Worm (Caenorhabditis elegans) whole organism, L3 larva: Measurements from ENCODE around the gene W08E12.9.

ENCODE experiments used
- R02D3.7 ChIP-seq: fragments of 150-350 bp; optimal IDR thresholded peaks from 2 replicates; lab custom pipeline; 2014; ENCODE audit warnings: missing biosample characterization, missing genetic modification characterization
- ZK546.5 ChIP-seq: sonication (generic microtip); optimal IDR thresholded peaks from 2 replicates; lab custom pipeline; 2017; ENCODE audit warnings: missing biosample characterization, missing genetic modification characterization
- aly-2 ChIP-seq: fragments of 150-350 bp; optimal IDR thresholded peaks from 2 replicates; lab custom pipeline; 2014; ENCODE audit warnings: missing biosample characterization, missing genetic modification characterization
- ama-1 ChIP-seq: fragments of 150-350 bp; optimal IDR thresholded peaks from 2 replicates; lab custom pipeline; 2018
- ceh-28 ChIP-seq: fragments of 150-350 bp; optimal IDR thresholded peaks from 2 replicates; lab custom pipeline; 2014; ENCODE audit warnings: missing biosample characterization, missing genetic modification reagents, missing genetic modification characterization
- ceh-82 ChIP-seq: fragments of 150-350 bp; optimal IDR thresholded peaks from 2 replicates; lab custom pipeline; 2014; ENCODE audit warnings: missing biosample characterization, missing genetic modification characterization
- ceh-9 ChIP-seq: sonication (generic microtip); optimal IDR thresholded peaks from 2 replicates; lab custom pipeline; 2018; ENCODE audit warnings: missing biosample characterization, missing genetic modification characterization
- egl-27 ChIP-seq: sonication (generic microtip); optimal IDR thresholded peaks from 4 replicates; lab custom pipeline; 2017; ENCODE audit warnings: missing biosample characterization, missing genetic modification reagents, missing genetic modification characterization
- egl-5 ChIP-seq: fragments of 150-350 bp; optimal IDR thresholded peaks from 2 replicates; lab custom pipeline; 2017; ENCODE audit warnings: missing biosample characterization, missing genetic modification reagents, missing genetic modification characterization, inconsistent platforms
- elt-1 ChIP-seq: fragments of 150-350 bp; optimal IDR thresholded peaks from 2 replicates; lab custom pipeline; 2014; ENCODE audit warnings: missing biosample characterization, missing genetic modification characterization
- elt-2 ChIP-seq: sonication (generic microtip); optimal IDR thresholded peaks from 2 replicates; lab custom pipeline; 2016; ENCODE audit warnings: missing genetic modification reagents, mild to moderate bottlenecking, missing genetic modification characterization, missing compliant biosample characterization
- elt-3 ChIP-seq, 3 experiments: fragments of 150-350 bp in 1 of 3; sonication (generic microtip) in 2 of 3; optimal IDR thresholded peaks; 2 replicates in 2 of 3; 4 replicates in 1 of 3; lab custom pipeline; 2014 to 2017; ENCODE audit warnings: missing biosample characterization in 3 of 3, missing genetic modification characterization in 3 of 3
- fkh-10 ChIP-seq: sonication (generic microtip); optimal IDR thresholded peaks from 2 replicates; lab custom pipeline; 2017; ENCODE audit warnings: missing biosample characterization, missing genetic modification reagents, missing genetic modification characterization
- fkh-2 ChIP-seq: fragments of 150-350 bp; optimal IDR thresholded peaks from 2 replicates; lab custom pipeline; 2014; ENCODE audit warnings: missing biosample characterization, missing genetic modification reagents, missing genetic modification characterization
- fos-1 ChIP-seq: fragments of 150-350 bp; optimal IDR thresholded peaks from 2 replicates; lab custom pipeline; 2014; ENCODE audit warnings: missing biosample characterization, missing genetic modification characterization
- hmg-11 ChIP-seq: sonication (generic microtip); optimal IDR thresholded peaks from 2 replicates; lab custom pipeline; 2016; ENCODE audit warnings: missing genetic modification characterization, missing compliant biosample characterization
- jun-1 ChIP-seq: fragments of 150-350 bp; optimal IDR thresholded peaks from 2 replicates; lab custom pipeline; 2014; ENCODE audit warnings: missing biosample characterization, missing genetic modification reagents, missing genetic modification characterization
- lin-15B ChIP-seq: fragments of 150-350 bp; optimal IDR thresholded peaks from 2 replicates; lab custom pipeline; 2014; ENCODE audit warnings: missing biosample characterization, missing genetic modification characterization
- lin-39 ChIP-seq: fragments of 150-350 bp; optimal IDR thresholded peaks from 2 replicates; lab custom pipeline; 2018; ENCODE audit warnings: missing biosample characterization, missing genetic modification reagents, missing genetic modification characterization
- mdl-1 ChIP-seq: fragments of 150-350 bp; optimal IDR thresholded peaks from 2 replicates; lab custom pipeline; 2014; ENCODE audit warnings: missing biosample characterization, missing genetic modification characterization
- nfya-1 ChIP-seq: sonication (generic microtip); optimal IDR thresholded peaks from 2 replicates; lab custom pipeline; 2017; ENCODE audit warnings: missing genetic modification characterization, mild to moderate bottlenecking, missing compliant biosample characterization, antibody characterized with exemption, moderate library complexity; ENCODE audit not compliant: insufficient read depth
- nhr-11 ChIP-seq: fragments of 150-350 bp; optimal IDR thresholded peaks from 2 replicates; lab custom pipeline; 2014; ENCODE audit warnings: missing biosample characterization, missing genetic modification characterization
- nhr-12 ChIP-seq: fragments of 150-350 bp; optimal IDR thresholded peaks from 2 replicates; lab custom pipeline; 2014; ENCODE audit warnings: missing biosample characterization, missing genetic modification characterization
- nhr-23 ChIP-seq: fragments of 150-350 bp; optimal IDR thresholded peaks from 2 replicates; lab custom pipeline; 2014; ENCODE audit warnings: missing biosample characterization, missing genetic modification reagents, missing genetic modification characterization
- nhr-237 ChIP-seq: fragments of 150-350 bp; optimal IDR thresholded peaks from 2 replicates; lab custom pipeline; 2014; ENCODE audit warnings: missing biosample characterization, missing genetic modification characterization
- nhr-25 ChIP-seq: sonication (generic microtip); optimal IDR thresholded peaks from 2 replicates; lab custom pipeline; 2017; ENCODE audit warnings: missing biosample characterization, missing genetic modification characterization
- nhr-28 ChIP-seq: fragments of 150-350 bp; optimal IDR thresholded peaks from 2 replicates; lab custom pipeline; 2014; ENCODE audit warnings: missing biosample characterization, missing genetic modification characterization
- nhr-43 ChIP-seq: sonication (generic microtip); optimal IDR thresholded peaks from 2 replicates; lab custom pipeline; 2016; ENCODE audit warnings: mild to moderate bottlenecking, missing genetic modification characterization, missing compliant biosample characterization; ENCODE audit not compliant: poor library complexity, severe bottlenecking
- nhr-67 ChIP-seq: fragments of 150-350 bp; optimal IDR thresholded peaks from 2 replicates; lab custom pipeline; 2014; ENCODE audit warnings: missing biosample characterization, missing genetic modification characterization
- nhr-76 ChIP-seq: fragments of 150-350 bp; sonication (generic microtip); optimal IDR thresholded peaks from 5 replicates; lab custom pipeline; 2014; ENCODE audit warnings: missing biosample characterization, missing genetic modification characterization
- nhr-77 ChIP-seq: fragments of 150-350 bp; optimal IDR thresholded peaks from 2 replicates; lab custom pipeline; 2014; ENCODE audit warnings: missing biosample characterization, missing genetic modification characterization
- pha-4 ChIP-seq: fragments of 150-350 bp; optimal IDR thresholded peaks from 2 replicates; lab custom pipeline; 2014; ENCODE audit warnings: missing biosample characterization, missing genetic modification reagents, missing genetic modification characterization
- pqm-1 ChIP-seq: fragments of 150-350 bp; optimal IDR thresholded peaks from 2 replicates; lab custom pipeline; 2017; ENCODE audit warnings: missing biosample characterization, missing genetic modification characterization, inconsistent platforms
- skn-1 ChIP-seq: fragments of 150-350 bp; optimal IDR thresholded peaks from 2 replicates; lab custom pipeline; 2014; ENCODE audit warnings: missing biosample characterization, missing genetic modification characterization
- unc-62 ChIP-seq: fragments of 150-350 bp; sonication (generic microtip); optimal IDR thresholded peaks from 4 replicates; lab custom pipeline; 2014; ENCODE audit warnings: missing biosample characterization, missing genetic modification reagents, missing genetic modification characterization
- zag-1 ChIP-seq: fragments of 150-350 bp; optimal IDR thresholded peaks from 2 replicates; lab custom pipeline; 2014; ENCODE audit warnings: missing biosample characterization, missing genetic modification characterization
- ztf-11 ChIP-seq: fragments of 150-350 bp; optimal IDR thresholded peaks from 2 replicates; lab custom pipeline; 2014; ENCODE audit warnings: missing biosample characterization, missing genetic modification characterization
- ztf-4 ChIP-seq: fragments of 150-350 bp; optimal IDR thresholded peaks from 2 replicates; lab custom pipeline; 2014; ENCODE audit warnings: missing biosample characterization, missing genetic modification characterization

Gene W08E12.9

DNA sequence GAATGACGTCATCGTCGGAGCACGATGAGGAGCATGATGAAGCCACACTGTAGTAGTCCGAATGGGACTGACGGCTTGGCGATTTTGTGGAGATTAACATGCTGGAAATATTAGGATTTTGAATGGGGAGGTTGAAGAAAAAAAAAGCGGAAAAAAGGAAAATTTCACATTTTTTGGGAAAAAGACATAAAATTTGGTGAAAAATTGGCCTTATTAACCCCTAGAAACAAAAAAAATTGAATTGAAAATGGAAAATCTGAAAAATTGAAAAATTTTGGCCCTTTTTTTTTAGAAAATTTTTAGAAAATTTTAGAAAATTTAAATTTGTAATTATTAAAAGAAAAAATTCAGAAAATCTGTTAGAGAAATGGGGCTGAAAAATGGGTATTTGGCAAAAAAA lies 34.1 kb downstream of the W08E12.9 start, which contains the start of gene T26C12.3:
T26C12.3 (minus strand) TSS at position 101 of the 400 bp plus-strand sequence.
- TF ChIP-seq elt-2 (tag; lab: Kevin White, UChicago) (no peak), ztf-11 (tag; lab: Kevin White, UChicago) (no peak), ceh-28 (tag; lab: Kevin White, UChicago) (no peak), unc-62 (GFP tag; lab: Kevin White, UChicago) (no peak), pha-4 (tag; lab: Kevin White, UChicago) (no peak), elt-3 (tag; optimal IDR thresholded peaks at IDR 0.05; lab: Kevin White, UChicago) (no peak), fkh-10 (no peak), nhr-76 (tag; lab: Kevin White, UChicago) (no peak), fos-1 (tag; lab: Kevin White, UChicago) (no peak), nhr-11 (tag; lab: Kevin White, UChicago) (no peak), egl-5 (tag; lab: Kevin White, UChicago) (no peak), fkh-2 (tag; lab: Kevin White, UChicago) (no peak), elt-1 (tag; lab: Kevin White, UChicago) (no peak)

- TF ChIP-seq nhr-23 (tag; lab: Kevin White, UChicago): no peak
- TF ChIP-seq mdl-1 (tag; lab: Kevin White, UChicago): no peak
- TF ChIP-seq nhr-43 (tag; lab: Kevin White, UChicago): no peak
- TF ChIP-seq ZK546.5 (tag; lab: Kevin White, UChicago): no peak
- TF ChIP-seq R02D3.7: no peak
- TF ChIP-seq nfya-1: no peak
- no peak for TF ChIP-seq egl-5 (tag; lab: Kevin White, UChicago)
- no peak for TF ChIP-seq lin-15B
- TF ChIP-seq pqm-1 (tag; lab: Kevin White, UChicago): no peak
- no peak for TF ChIP-seq ceh-9 (tag; lab: Kevin White, UChicago)
- no peak for TF ChIP-seq lin-39 (tag; lab: Kevin White, UChicago)
- no peak for TF ChIP-seq nhr-25 (tag; lab: Kevin White, UChicago)
Observed at ce11 chrIV:3271342-3271741, 36.0 kb downstream of the W08E12.9 start.

- TF ChIP-seq nhr-28 (tag; lab: Kevin White, UChicago) (no peak), nhr-23 (tag; lab: Kevin White, UChicago) (no peak), lin-39 (tag; lab: Kevin White, UChicago) (no peak), egl-27 (tag; lab: Kevin White, UChicago) (no peak), aly-2 (no peak), nhr-25 (tag; lab: Kevin White, UChicago) (no peak)
Observed at ce11 chrIV:3267581-3267980, 39.8 kb downstream of the W08E12.9 start, which contains the start of gene clec-173. clec-173 (minus strand) TSS chrIV:3267681.

DNA sequence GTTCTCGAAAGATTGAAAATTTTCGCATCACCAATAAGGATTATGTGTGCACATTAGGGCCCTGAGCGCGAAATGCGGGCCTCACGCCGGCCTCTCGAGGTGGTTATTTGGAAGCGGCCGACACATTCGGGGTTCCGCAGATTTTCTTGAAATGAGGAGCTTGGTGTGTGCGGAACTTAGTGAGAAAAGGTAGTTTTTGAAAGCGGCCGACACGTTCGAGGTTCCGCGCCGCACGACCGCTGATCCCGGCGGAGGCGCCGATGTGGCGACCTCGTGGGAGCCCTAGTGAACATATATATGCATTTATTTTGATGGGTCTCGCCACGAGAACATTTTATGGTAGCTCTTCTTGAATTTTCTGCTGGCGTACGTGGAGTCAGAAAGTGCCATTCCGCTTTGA lies 40.5 kb downstream of the W08E12.9 start:
- no peak for TF ChIP-seq ceh-82 (tag; lab: Kevin White, UChicago)
- TF ChIP-seq elt-3 (tag; optimal IDR thresholded peaks at IDR 0.05; lab: Kevin White, UChicago): no peak
- TF ChIP-seq ceh-28 (tag; lab: Kevin White, UChicago): no peak
- no peak for TF ChIP-seq hmg-11 (tag; lab: Kevin White, UChicago)

DNA sequence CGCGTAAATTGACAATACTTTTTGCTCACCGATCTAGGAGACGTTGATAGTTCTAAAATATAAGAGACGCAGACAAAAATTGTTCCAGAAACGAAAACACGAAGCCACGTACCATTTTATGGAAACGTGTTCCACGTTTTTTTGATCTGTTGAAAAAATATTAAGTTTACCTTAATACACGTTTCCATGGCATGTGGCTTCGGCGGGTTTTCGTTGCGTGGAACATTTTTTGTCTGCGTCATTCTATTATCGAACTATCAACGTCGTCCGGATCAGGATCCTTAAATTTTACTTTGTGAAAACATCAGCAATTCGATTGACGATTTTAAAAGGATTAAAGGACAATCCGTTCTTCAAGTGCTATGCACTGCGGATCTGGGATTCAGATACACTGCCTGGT lies 41.7 kb downstream of the W08E12.9 start, which contains the start of gene T26C12.2:
T26C12.2 (minus strand) TSS at position 101 of the 400 bp plus-strand sequence.
- no peak for TF ChIP-seq ztf-11 (tag; lab: Kevin White, UChicago)
- TF ChIP-seq ztf-4 (tag; lab: Kevin White, UChicago): no peak
- TF ChIP-seq, all 47 proteins: peak for 0

DNA sequence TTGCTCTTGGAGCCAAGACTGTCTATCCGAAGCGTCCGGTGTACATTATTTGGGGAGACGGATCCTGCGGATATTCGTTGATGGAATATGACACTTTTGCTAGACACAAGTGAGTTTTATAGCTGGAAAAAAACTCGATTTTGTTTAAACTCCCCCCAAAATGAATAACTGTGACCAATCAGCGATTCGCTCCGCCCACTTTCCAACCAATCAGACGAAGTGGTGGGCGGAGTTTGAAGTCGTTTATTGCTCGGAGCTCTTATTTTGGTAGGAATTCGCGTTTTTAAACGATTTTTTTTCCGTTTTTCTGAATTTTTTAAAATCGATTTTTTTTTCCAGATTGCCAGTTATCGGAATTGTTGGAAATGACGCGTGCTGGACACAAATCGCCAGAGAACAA lies 45.6 kb downstream of the W08E12.9 start:
- no peak for TF ChIP-seq R02D3.7
- TF ChIP-seq nfya-1: peak; percentile 93

ce11 chrIV:3260216-3260615 lies 47.1 kb downstream of the W08E12.9 start:
- no peak for TF ChIP-seq nhr-67 (tag; lab: Kevin White, UChicago)
- no peak for TF ChIP-seq nhr-237
- TF ChIP-seq aly-2: no peak
- no peak for TF ChIP-seq skn-1
- TF ChIP-seq unc-62 (GFP tag; lab: Kevin White, UChicago): no peak
- no peak for TF ChIP-seq jun-1 (tag; lab: Kevin White, UChicago)
- no peak for TF ChIP-seq nhr-77
- no peak for TF ChIP-seq ceh-28 (tag; lab: Kevin White, UChicago)
- TF ChIP-seq nhr-23 (tag; lab: Kevin White, UChicago): no peak
- no peak for TF ChIP-seq zag-1 (tag; lab: Kevin White, UChicago)
- TF ChIP-seq nhr-12: no peak
- no peak for TF ChIP-seq mdl-1 (tag; lab: Kevin White, UChicago)
- TF ChIP-seq ama-1 (lab: Kevin White, UChicago): no peak
- TF ChIP-seq, all 47 proteins: peak for 0
